Fruit fly (Drosophila melanogaster) whole organism, embryonic: ENCODE data around the gene Dnaaf4.

ENCODE experiments used
- Asciz ChIP-seq: fragments of 200-800 bp; sonication (Bioruptor generic); optimal IDR thresholded peaks from 2 replicates; lab custom pipeline; 2017; ENCODE audit warnings: missing biosample characterization, mild to moderate bottlenecking, missing genetic modification characterization, missing genetic modification reagents
- Awh ChIP-seq: fragments of 200-800 bp; sonication (Bioruptor generic); IDR thresholded peaks from 2 replicates; pipeline ENCODE4, ENCODE4 v1.3.6; 2022; ENCODE audit warnings: missing biosample characterization, missing genetic modification characterization
- CG10209 ChIP-seq: fragments of 200-800 bp; sonication (Bioruptor generic); optimal IDR thresholded peaks from 3 replicates; lab custom pipeline; 2017; ENCODE audit warnings: missing biosample characterization, mild to moderate bottlenecking, missing genetic modification characterization, missing genetic modification reagents
- CG10274 ChIP-seq: fragments of 200-800 bp; sonication (Bioruptor generic); optimal IDR thresholded peaks from 3 replicates; lab custom pipeline; 2017; ENCODE audit warnings: missing biosample characterization, mild to moderate bottlenecking, missing genetic modification characterization
- CG12236 ChIP-seq: fragments of 200-800 bp; sonication (Bioruptor generic); optimal IDR thresholded peaks from 2 replicates; lab custom pipeline; 2016; ENCODE audit warnings: missing biosample characterization, missing genetic modification characterization
- CG12391 ChIP-seq: fragments of 200-800 bp; sonication (Bioruptor generic); optimal IDR thresholded peaks from 3 replicates; lab custom pipeline; 2018; ENCODE audit warnings: missing biosample characterization, mild to moderate bottlenecking, missing genetic modification characterization, moderate library complexity
- CG15269 ChIP-seq: fragments of 200-800 bp; sonication (Bioruptor generic); optimal IDR thresholded peaks from 2 replicates; lab custom pipeline; 2018; ENCODE audit warnings: missing biosample characterization, mild to moderate bottlenecking, missing genetic modification characterization, moderate library complexity
- CG15514 ChIP-seq: fragments of 200-800 bp; sonication (Bioruptor generic); optimal IDR thresholded peaks from 3 replicates; lab custom pipeline; 2017; ENCODE audit warnings: missing biosample characterization, missing genetic modification characterization, mild to moderate bottlenecking, moderate library complexity, missing genetic modification reagents
- CG1603 ChIP-seq: fragments of 200-800 bp; sonication (Bioruptor generic); optimal IDR thresholded peaks from 2 replicates; lab custom pipeline; 2019; ENCODE audit warnings: missing biosample characterization, mild to moderate bottlenecking, missing genetic modification characterization, moderate library complexity
- CG18599 ChIP-seq: fragments of 200-800 bp; sonication (Bioruptor generic); optimal IDR thresholded peaks from 3 replicates; lab custom pipeline; 2017; ENCODE audit warnings: missing biosample characterization, missing genetic modification characterization, mild to moderate bottlenecking, moderate library complexity, missing genetic modification reagents
- CG18619 ChIP-seq: fragments of 200-800 bp; sonication (Bioruptor generic); optimal IDR thresholded peaks from 3 replicates; lab custom pipeline; 2017; ENCODE audit warnings: missing biosample characterization, mild to moderate bottlenecking, missing genetic modification characterization
- CG31365 ChIP-seq: fragments of 200-800 bp; sonication (Bioruptor generic); optimal IDR thresholded peaks from 2 replicates; lab custom pipeline; 2018; ENCODE audit warnings: missing biosample characterization, mild to moderate bottlenecking, missing genetic modification characterization
- CG31388 ChIP-seq: fragments of 200-800 bp; sonication (Bioruptor generic); optimal IDR thresholded peaks from 2 replicates; lab custom pipeline; 2016; ENCODE audit warnings: missing biosample characterization, missing genetic modification characterization
- CG4282 ChIP-seq: fragments of 200-800 bp; sonication (Bioruptor generic); optimal IDR thresholded peaks from 2 replicates; lab custom pipeline; 2016; ENCODE audit warnings: missing biosample characterization, missing genetic modification characterization
- CG7372 ChIP-seq: fragments of 200-800 bp; sonication (Bioruptor generic); IDR thresholded peaks from 2 replicates; pipeline ENCODE4 v1.3.6; 2022; ENCODE audit warnings: missing biosample characterization, missing genetic modification characterization
- CG9215 ChIP-seq: fragments of 200-800 bp; sonication (Bioruptor generic); IDR thresholded peaks from 2 replicates; pipeline ENCODE4 v1.3.6; 2022; ENCODE audit warnings: missing biosample characterization, missing genetic modification characterization
- CkIIα-i1 ChIP-seq: fragments of 200-800 bp; sonication (Bioruptor generic); IDR thresholded peaks from 2 replicates; pipeline ENCODE4 v1.3.6; 2022; ENCODE audit warnings: missing biosample characterization, missing genetic modification characterization
- CoRest ChIP-seq: fragments of 200-800 bp; sonication (Bioruptor generic); optimal IDR thresholded peaks from 3 replicates; lab custom pipeline; 2018; ENCODE audit warnings: missing biosample characterization, mild to moderate bottlenecking, missing genetic modification characterization, moderate library complexity
- Deaf1 ChIP-seq: fragments of 200-800 bp; optimal IDR thresholded peaks from 3 replicates; lab custom pipeline; 2019; ENCODE audit warnings: missing biosample characterization, mild to moderate bottlenecking, missing genetic modification characterization, moderate library complexity
- Hr78 ChIP-seq, 2 experiments: fragments of 200-800 bp in 1 of 2; fragments of >200 bp in 1 of 2; sonication (Bioruptor generic) in 1 of 2; optimal IDR thresholded peaks; 2 replicates each; lab custom pipeline; 2017 to 2019; ENCODE audit warnings: missing biosample characterization in 2 of 2, missing genetic modification characterization in 2 of 2, mild to moderate bottlenecking in 1 of 2, moderate library complexity in 1 of 2
- Kr ChIP-seq: fragments of 200-800 bp; sonication (Bioruptor generic); optimal IDR thresholded peaks from 2 replicates; lab custom pipeline; 2017; ENCODE audit warnings: missing biosample characterization, mild to moderate bottlenecking, missing genetic modification characterization
- Lpt ChIP-seq: fragments of >200 bp; optimal IDR thresholded peaks from 2 replicates; lab custom pipeline; 2018; ENCODE audit warnings: missing biosample characterization, missing genetic modification characterization
- MTF-1 ChIP-seq: fragments of 200-800 bp; sonication (Bioruptor generic); optimal IDR thresholded peaks from 2 replicates; lab custom pipeline; 2018; ENCODE audit warnings: missing biosample characterization, mild to moderate bottlenecking, missing genetic modification characterization, borderline replicate concordance
- NFAT ChIP-seq: fragments of 200-800 bp; sonication (Bioruptor generic); IDR thresholded peaks from 2 replicates; pipeline ENCODE4 v1.3.6; 2022; ENCODE audit warnings: missing biosample characterization, missing genetic modification characterization
- Neu2 ChIP-seq: fragments of 200-800 bp; sonication (Bioruptor generic); optimal IDR thresholded peaks from 3 replicates; lab custom pipeline; 2016; ENCODE audit warnings: missing biosample characterization, missing genetic modification characterization, borderline replicate concordance
- Rfx ChIP-seq: fragments of 200-800 bp; sonication (Bioruptor generic); IDR thresholded peaks from 2 replicates; pipeline ENCODE4 v1.3.6; 2022; ENCODE audit warnings: missing biosample characterization, missing genetic modification characterization
- Scr ChIP-seq: fragments of 200-800 bp; sonication (Bioruptor generic); IDR thresholded peaks from 2 replicates; pipeline ENCODE4 v1.3.6; 2022; ENCODE audit warnings: missing biosample characterization, missing genetic modification characterization; ENCODE audit not compliant: partially characterized antibody
- Sox100B ChIP-seq: fragments of 200-800 bp; sonication (Bioruptor generic); optimal IDR thresholded peaks from 3 replicates; lab custom pipeline; 2018; ENCODE audit warnings: missing biosample characterization, mild to moderate bottlenecking, missing genetic modification characterization
- Sox102F ChIP-seq: fragments of 200-800 bp; sonication (Bioruptor generic); optimal IDR thresholded peaks from 2 replicates; lab custom pipeline; 2018; ENCODE audit warnings: missing biosample characterization, mild to moderate bottlenecking, missing genetic modification characterization, moderate library complexity
- Xrp1 ChIP-seq: fragments of 200-800 bp; sonication (Bioruptor generic); IDR thresholded peaks from 2 replicates; pipeline ENCODE4 v1.3.6; 2022; ENCODE audit warnings: missing biosample characterization, missing genetic modification characterization
- YL-1 ChIP-seq: fragments of 200-800 bp; sonication (Bioruptor generic); optimal IDR thresholded peaks from 3 replicates; lab custom pipeline; 2017; ENCODE audit warnings: missing biosample characterization, mild to moderate bottlenecking, missing genetic modification characterization
- ash1 ChIP-seq: fragments of 200-800 bp; sonication (Bioruptor generic); optimal IDR thresholded peaks from 2 replicates; lab custom pipeline; 2018; ENCODE audit warnings: missing biosample characterization, mild to moderate bottlenecking, missing genetic modification characterization
- cad ChIP-seq: fragments of >200 bp; optimal IDR thresholded peaks from 2 replicates; lab custom pipeline; 2017; ENCODE audit warnings: missing biosample characterization, missing genetic modification characterization
- croc ChIP-seq: fragments of 200-800 bp; sonication (Bioruptor generic); conservative IDR thresholded peaks from 3 replicates; pipeline ENCODE4 v1.3.6; 2022; ENCODE audit warnings: missing biosample characterization, missing genetic modification characterization
- cwo ChIP-seq: fragments of 200-800 bp; sonication (Bioruptor generic); optimal IDR thresholded peaks from 3 replicates; lab custom pipeline; 2017; ENCODE audit warnings: missing biosample characterization, missing genetic modification characterization, mild to moderate bottlenecking, moderate library complexity, missing genetic modification reagents
- esg ChIP-seq: fragments of 200-800 bp; sonication (Bioruptor generic); conservative IDR thresholded peaks from 2 replicates; pipeline ENCODE4 v1.3.6; 2022; ENCODE audit warnings: missing biosample characterization, missing genetic modification characterization
- gcm ChIP-seq: fragments of 200-800 bp; sonication (Bioruptor generic); optimal IDR thresholded peaks from 2 replicates; lab custom pipeline; 2019; ENCODE audit warnings: missing biosample characterization, mild to moderate bottlenecking, missing genetic modification characterization, moderate library complexity
- ham ChIP-seq: fragments of 200-800 bp; sonication (Bioruptor generic); IDR thresholded peaks from 2 replicates; pipeline ENCODE4 v1.3.6; 2022; ENCODE audit warnings: missing biosample characterization, missing genetic modification characterization
- kay ChIP-seq: fragments of 200-800 bp; sonication (Bioruptor generic); optimal IDR thresholded peaks from 2 replicates; lab custom pipeline; 2016; ENCODE audit warnings: missing biosample characterization, missing genetic modification characterization
- otp ChIP-seq: fragments of 200-800 bp; sonication (Bioruptor generic); IDR thresholded peaks from 3 replicates; pipeline ENCODE4, ENCODE4 v1.3.6; 2022; ENCODE audit warnings: missing biosample characterization, missing genetic modification characterization
- scrt ChIP-seq: fragments of 200-800 bp; sonication (Bioruptor generic); optimal IDR thresholded peaks from 2 replicates; lab custom pipeline; 2018; ENCODE audit warnings: missing biosample characterization, mild to moderate bottlenecking, missing genetic modification characterization, moderate library complexity
- slbo ChIP-seq: fragments of 200-800 bp; sonication (Bioruptor generic); IDR thresholded peaks from 2 replicates; pipeline ENCODE4 v1.3.6; 2022; ENCODE audit warnings: missing biosample characterization, missing genetic modification characterization
- slou ChIP-seq: fragments of 200-800 bp; sonication (Bioruptor generic); optimal IDR thresholded peaks from 3 replicates; lab custom pipeline; 2016; ENCODE audit warnings: missing biosample characterization, missing genetic modification characterization
- sna ChIP-seq: fragments of 200-800 bp; sonication (Bioruptor generic); IDR thresholded peaks from 2 replicates; pipeline ENCODE4 v1.3.6; 2022; ENCODE audit warnings: missing biosample characterization, missing genetic modification characterization; ENCODE audit not compliant: partially characterized antibody
- sob ChIP-seq: fragments of 200-800 bp; sonication (Bioruptor generic); IDR thresholded peaks from 2 replicates; pipeline ENCODE4 v1.3.6; 2022; ENCODE audit warnings: missing biosample characterization, missing genetic modification characterization
- sr ChIP-seq: fragments of 200-800 bp; sonication (Bioruptor generic); IDR thresholded peaks from 3 replicates; pipeline ENCODE4 v1.3.6; 2022; ENCODE audit warnings: missing biosample characterization, missing genetic modification characterization
- toy ChIP-seq: fragments of 200-800 bp; sonication (Bioruptor generic); IDR thresholded peaks from 2 replicates; pipeline ENCODE4 v1.3.6; 2022; ENCODE audit warnings: missing biosample characterization, missing genetic modification characterization
- vnd ChIP-seq: fragments of 200-800 bp; sonication (Bioruptor generic); IDR thresholded peaks from 3 replicates; pipeline ENCODE4 v1.3.6; 2022; ENCODE audit warnings: missing biosample characterization, missing genetic modification characterization; ENCODE audit not compliant: partially characterized antibody
- wor ChIP-seq: fragments of 200-800 bp; sonication (Bioruptor generic); IDR thresholded peaks from 2 replicates; pipeline ENCODE4 v1.3.6; 2022; ENCODE audit warnings: missing biosample characterization, missing genetic modification characterization

Gene Dnaaf4

DNA sequence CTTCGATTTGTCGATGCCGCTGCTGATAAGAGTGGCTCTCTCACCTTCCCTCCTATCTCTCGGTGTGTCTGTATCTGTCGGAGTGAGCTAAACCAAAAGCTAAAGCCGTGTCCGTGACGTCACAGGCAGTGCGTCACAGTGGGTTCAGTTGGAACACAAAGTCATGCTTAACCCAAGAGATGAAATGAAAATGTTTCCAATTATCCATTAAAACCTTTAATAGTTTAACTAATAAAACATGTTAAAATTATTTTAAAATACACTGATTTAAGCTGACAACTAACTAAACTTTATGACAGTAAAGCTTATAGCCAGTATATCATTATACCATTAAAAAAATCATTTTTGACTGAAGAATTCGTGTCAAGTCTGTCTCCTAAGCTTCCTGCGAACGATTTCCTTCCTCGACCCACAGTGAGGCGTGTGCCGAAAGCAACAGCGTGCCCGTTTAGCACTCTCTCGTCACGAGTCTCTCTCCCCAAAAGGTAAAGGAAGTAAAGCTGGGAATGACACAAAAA, 8.4 kb downstream of the Dnaaf4 start, which contains the start of gene Idua (continued):
- TF ChIP-seq toy (GFP tag; lab: Robert Waterston, UW) (no peak), Lpt (GFP tag; lab: Kevin White, UChicago) (no peak), Kr (GFP tag; lab: Kevin White, UChicago) (no peak), esg (GFP tag; lab: Robert Waterston, UW) (peak; percentile 56), cwo (GFP tag; lab: Kevin White, UChicago) (peak; percentile 82), Asciz (GFP tag; lab: Kevin White, UChicago) (peak; percentile 70), CG18599 (GFP tag; lab: Kevin White, UChicago) (peak; percentile 91), NFAT (GFP tag; lab: Robert Waterston, UW) (0 out of 2 replicates have a peak, but pooled peaks have one; percentile 12), CG7372 (GFP tag; lab: Robert Waterston, UW) (peak; percentile 24; the same call in 1 of the 2 replicates), vnd (GFP tag; lab: Robert Waterston, UW) (no peak), Xrp1 (GFP tag; lab: Robert Waterston, UW) (peak; percentile 79), ham (GFP tag; lab: Robert Waterston, UW) (no peak), Awh (GFP tag; lab: Robert Waterston, UW) (peak; percentile 37; the same call in 1 of the 2 replicates), Neu2 (GFP tag; lab: Kevin White, UChicago) (no peak), CG15514 (GFP tag; lab: Kevin White, UChicago) (peak; percentile 35), ash1 (GFP tag; lab: Kevin White, UChicago) (no peak), Sox102F (GFP tag; lab: Kevin White, UChicago) (no peak), Deaf1 (no peak), wor (no peak), CG9215 (GFP tag; lab: Robert Waterston, UW) (peak; percentile 71), sob (GFP tag; lab: Robert Waterston, UW) (peak; percentile 34; the same call in 1 of the 2 replicates), slbo (GFP tag; lab: Robert Waterston, UW) (peak; percentile 66), gcm (GFP tag; lab: Kevin White, UChicago) (no peak), CG31388 (peak; percentile 12), CG31365 (tag; lab: Kevin White, UChicago) (no peak), sna (GFP tag; lab: Robert Waterston, UW) (no peak), slou (peak; percentile 2), Rfx (peak; percentile 70; the same call in 1 of the 2 replicates), cad (GFP tag; lab: Kevin White, UChicago) (no peak), MTF-1 (GFP tag; lab: Kevin White, UChicago) (no peak), CG4282 (GFP tag; lab: Kevin White, UChicago) (no peak), croc (GFP tag; lab: Robert Waterston, UW) (peak; percentile 60; the same call in 2 of the 3 replicates), otp (GFP tag; lab: Robert Waterston, UW) (0 out of 3 replicates have a peak, but pooled peaks have one; percentile 26), CG1603 (tag; lab: Kevin White, UChicago) (no peak), YL-1 (peak; percentile 26), CoRest (peak; percentile 81), CG12391 (tag; lab: Kevin White, UChicago) (peak; percentile 69), sr (GFP tag; lab: Robert Waterston, UW) (no peak), CG10209 (GFP tag; lab: Kevin White, UChicago) (peak; percentile 70), CG18619 (peak; percentile 66), CkIIα-i1 (GFP tag; lab: Robert Waterston, UW) (no peak), CG10274 (peak; percentile 44), CG15269 (tag; lab: Kevin White, UChicago) (no peak), Sox100B (GFP tag; lab: Kevin White, UChicago) (no peak), Hr78 (GFP tag; optimal IDR thresholded peaks at IDR 0.05; lab: Kevin White, UChicago) (no peak), CG12236 (GFP tag; lab: Kevin White, UChicago) (no peak), Scr (GFP tag; lab: Robert Waterston, UW) (no peak), scrt (GFP tag; lab: Kevin White, UChicago) (peak; percentile 98), kay (GFP tag; lab: Kevin White, UChicago) (peak; percentile 17)
